Worm (Caenorhabditis elegans): Measurements from ENCODE around the gene mdmh-35.

DNA sequence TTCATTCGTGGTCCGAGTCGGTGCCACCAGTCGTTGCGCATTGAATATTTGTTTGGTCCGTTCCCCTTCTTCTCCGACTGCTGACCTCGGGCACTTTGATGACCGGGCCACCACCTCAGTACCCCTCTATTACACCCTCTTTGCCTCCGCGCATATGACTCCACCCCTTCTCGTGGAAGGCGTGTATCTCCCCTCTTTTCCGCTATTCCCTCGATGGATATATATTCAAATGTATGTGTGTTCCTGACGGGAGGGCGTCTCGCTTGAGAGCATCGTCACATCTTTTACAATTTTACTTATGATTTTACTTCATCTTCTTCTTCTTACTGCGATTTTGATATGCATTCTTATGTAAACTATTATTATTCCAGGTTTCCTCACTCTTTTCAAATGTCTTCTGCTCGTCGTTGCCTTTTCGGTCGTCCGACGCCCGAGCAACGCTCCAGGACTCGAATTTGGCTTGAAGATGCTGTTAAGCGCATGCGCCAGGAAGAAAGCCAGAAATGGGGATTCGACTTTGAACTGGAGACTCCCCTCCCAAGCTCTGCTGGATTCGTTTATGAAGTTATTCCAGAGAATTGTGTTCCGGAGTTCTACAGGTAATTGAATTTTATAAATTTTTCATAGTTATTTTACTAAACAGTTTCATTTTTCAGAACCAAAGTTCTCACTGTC, 44.5 kb downstream of the mdmh-35 start, which contains the start of gene cki-1:
- no peak for TF ChIP-seq snpc-4 (tag; optimal IDR thresholded peaks at IDR 0.05)
- TF ChIP-seq egl-27 (tag; optimal IDR thresholded peaks at IDR 0.05), result no peak
- no peak for TF ChIP-seq lsy-2 (tag; optimal IDR thresholded peaks at IDR 0.05)
- TF ChIP-seq snpc-1.2 (GFP tag; IDR thresholded peaks at IDR 0.05), result no peak

All from whole organism, L4 larva.